Worm (Caenorhabditis elegans) whole organism, L4 larva: Measurements from ENCODE around the gene Y116A8C.25.

Experiments used
- F37D6.2 ChIP-seq: sonication (generic microtip); optimal IDR thresholded peaks from 2 replicates; lab custom pipeline; 2016; ENCODE audit warnings: mild to moderate bottlenecking, missing genetic modification characterization, missing compliant biosample characterization
- R02D3.7 ChIP-seq: fragments of 150-350 bp; sonication (generic microtip); optimal IDR thresholded peaks from 3 replicates; lab custom pipeline; 2014; ENCODE audit warnings: missing biosample characterization, missing genetic modification characterization
- Y5F2A.4 ChIP-seq: fragments of 200-800 bp; sonication (Bioruptor generic); optimal IDR thresholded peaks from 2 replicates; lab custom pipeline; 2018; ENCODE audit warnings: mild to moderate bottlenecking, missing genetic modification characterization, missing compliant biosample characterization
- dve-1 ChIP-seq: sonication (generic microtip); optimal IDR thresholded peaks from 2 replicates; lab custom pipeline; 2017; ENCODE audit warnings: antibody characterized with exemption, mild to moderate bottlenecking, missing genetic modification characterization, missing compliant biosample characterization; ENCODE audit not compliant: insufficient read depth
- egl-27 ChIP-seq: sonication (generic microtip); optimal IDR thresholded peaks from 3 replicates; lab custom pipeline; 2017; ENCODE audit warnings: missing biosample characterization, missing genetic modification reagents, missing genetic modification characterization
- mdl-1 ChIP-seq, 2 experiments: fragments of 150-350 bp in 1 of 2; sonication (generic microtip) in 1 of 2; optimal IDR thresholded peaks; 2 replicates each; lab custom pipeline; 2014 to 2017; ENCODE audit warnings: missing biosample characterization in 2 of 2, missing genetic modification characterization in 2 of 2
- mes-2 ChIP-seq: sonication (generic microtip); optimal IDR thresholded peaks from 2 replicates; lab custom pipeline; 2016; ENCODE audit warnings: missing genotype, mild to moderate bottlenecking, missing genetic modification characterization, missing compliant biosample characterization; ENCODE audit not compliant: poor library complexity, severe bottlenecking
- nhr-6 ChIP-seq: fragments of 150-350 bp; optimal IDR thresholded peaks from 2 replicates; lab custom pipeline; 2014; ENCODE audit warnings: missing biosample characterization, missing genetic modification characterization
- skn-1 ChIP-seq: fragments of 150-350 bp; optimal IDR thresholded peaks from 2 replicates; lab custom pipeline; 2014; ENCODE audit warnings: missing biosample characterization, missing genetic modification characterization
- snpc-4 ChIP-seq: fragments of 150-350 bp; optimal IDR thresholded peaks from 2 replicates; lab custom pipeline; 2014; ENCODE audit warnings: missing biosample characterization, missing genetic modification characterization
- tra-1 ChIP-seq: fragments of 200-800 bp; sonication (Bioruptor generic); IDR thresholded peaks from 2 replicates; pipeline ENCODE4 v1.3.6; 2022; ENCODE audit warnings: missing genetic modification reagents, missing genetic modification characterization, missing compliant biosample characterization
- unc-39 ChIP-seq: sonication (generic microtip); optimal IDR thresholded peaks from 2 replicates; lab custom pipeline; 2017; ENCODE audit warnings: missing biosample characterization, missing genetic modification characterization

DNA sequence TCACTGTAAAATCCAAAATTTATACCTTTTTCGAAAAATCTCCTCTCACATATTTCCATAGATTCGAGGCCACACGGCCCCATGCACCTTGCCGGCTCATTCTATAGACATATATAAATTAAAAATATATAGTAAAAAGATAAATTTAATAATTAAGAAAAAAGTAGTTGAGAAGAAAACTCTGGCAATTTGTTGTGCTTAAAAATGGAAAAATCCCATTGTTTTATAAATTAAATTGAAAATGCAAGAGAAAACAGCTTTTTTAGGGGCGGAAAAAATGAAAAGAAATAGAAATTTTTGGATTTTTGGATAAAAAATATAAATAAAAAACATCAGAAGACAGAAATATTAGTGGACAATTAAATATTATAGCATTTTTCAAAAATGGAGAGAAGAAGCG lies 25.1 kb upstream of the Y116A8C.25 start, which contains the start of gene Y116A8C.30:
- TF ChIP-seq snpc-4 = no peak
- no peak for TF ChIP-seq dve-1 (tag; lab: Kevin White, UChicago)
- no peak for TF ChIP-seq unc-39 (tag; lab: Kevin White, UChicago)
- no peak for TF ChIP-seq egl-27
- TF ChIP-seq tra-1 = no peak
- TF ChIP-seq mes-2 = no peak
- TF ChIP-seq mdl-1 (tag; optimal IDR thresholded peaks at IDR 0.05; lab: Kevin White, UChicago) = no peak
- TF ChIP-seq skn-1 (tag; lab: Kevin White, UChicago) = no peak
- no peak for TF ChIP-seq R02D3.7 (tag; lab: Kevin White, UChicago)
- no peak for TF ChIP-seq Y5F2A.4 (GFP tag; lab: Kevin White, UChicago)
- no peak for TF ChIP-seq F37D6.2 (tag; lab: Kevin White, UChicago)
- no peak for TF ChIP-seq nhr-6 (tag; lab: Kevin White, UChicago)
